Worm (Caenorhabditis elegans): ENCODE measurements around the gene aipr-1.

DNA sequence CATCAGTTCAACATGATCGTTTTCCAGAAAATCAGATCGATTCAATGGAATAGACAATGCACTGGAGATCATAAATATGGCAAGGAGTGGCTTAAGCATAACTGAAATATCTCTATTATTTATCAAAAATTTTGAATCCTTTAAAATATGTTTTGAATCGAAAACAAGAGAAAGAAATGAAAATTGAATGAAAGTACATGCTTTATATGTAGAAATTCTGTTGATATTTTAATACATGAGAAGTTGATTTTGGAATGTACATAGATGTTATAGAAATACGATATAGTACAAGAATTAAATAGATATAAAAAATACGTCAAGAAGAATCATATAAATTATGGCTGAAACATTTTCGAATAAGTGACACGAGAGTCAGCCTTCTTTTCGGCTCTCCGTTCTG lies 1.8 kb downstream of the aipr-1 start, which contains the start of gene C56C10.9:
- no peak for TF ChIP-seq ztf-11 (tag; optimal IDR thresholded peaks at IDR 0.05)
- TF ChIP-seq nhr-25 (tag; optimal IDR thresholded peaks at IDR 0.05; ENCODE audit: borderline replicate concordance, insufficient read depth): no peak
